Worm (Caenorhabditis elegans) whole organism, midembryonic: Measurements from ENCODE around the gene myo-5.

ENCODE experiments used
- cog-1 ChIP-seq: sonication (generic microtip); optimal IDR thresholded peaks from 2 replicates; lab custom pipeline; 2016; ENCODE audit warnings: missing genetic modification characterization, missing compliant biosample characterization
- tab-1 ChIP-seq: fragments of 200-800 bp; sonication (Bioruptor generic); IDR thresholded peaks from 2 replicates; pipeline ENCODE4 v1.3.6; 2022; ENCODE audit warnings: missing genetic modification characterization, missing compliant biosample characterization

ce11 chrV:8144515-8144914 lies 35.7 kb downstream of the myo-5 start:
- TF ChIP-seq cog-1 (tag; lab: Kevin White, UChicago) (no peak), tab-1 (GFP tag; lab: Robert Waterston, UW) (no peak)
